Fruit fly (Drosophila melanogaster) whole organism, embryonic: ENCODE data around the gene frtz.

Experiments
- Adf1 ChIP-seq: fragments of 200-800 bp; sonication (Bioruptor generic); IDR thresholded peaks from 2 replicates; pipeline ENCODE4 v1.3.6; 2022; ENCODE audit warnings: missing biosample characterization, missing genetic modification characterization
- B-H2 ChIP-seq: fragments of 200-800 bp; sonication (Bioruptor generic); optimal IDR thresholded peaks from 2 replicates; lab custom pipeline; 2018; ENCODE audit warnings: missing biosample characterization, mild to moderate bottlenecking, missing genetic modification characterization
- BEAF-32 ChIP-seq: fragments of 200-800 bp; sonication (Bioruptor generic); optimal IDR thresholded peaks from 3 replicates; lab custom pipeline; 2017; ENCODE audit warnings: missing biosample characterization, missing genetic modification characterization, mild to moderate bottlenecking, moderate library complexity, missing genetic modification reagents
- CG11456 ChIP-seq: fragments of 200-800 bp; sonication (Bioruptor generic); IDR thresholded peaks from 3 replicates; pipeline ENCODE4 v1.3.6; 2022; ENCODE audit warnings: missing biosample characterization, missing genetic modification characterization
- CG11504 ChIP-seq: fragments of 200-800 bp; sonication (Bioruptor generic); optimal IDR thresholded peaks from 3 replicates; lab custom pipeline; 2019; ENCODE audit warnings: missing biosample characterization, mild to moderate bottlenecking, missing genetic modification characterization, moderate library complexity
- CG12659 ChIP-seq: fragments of 200-800 bp; sonication (Bioruptor generic); optimal IDR thresholded peaks from 3 replicates; lab custom pipeline; 2017; ENCODE audit warnings: mild to moderate bottlenecking, missing biosample characterization, missing genetic modification reagents, missing genetic modification characterization
- CG12744 ChIP-seq: fragments of 200-800 bp; sonication (Bioruptor generic); optimal IDR thresholded peaks from 2 replicates; lab custom pipeline; 2016; ENCODE audit warnings: missing biosample characterization, missing genetic modification characterization
- CG13296 ChIP-seq: fragments of 200-800 bp; sonication (Bioruptor generic); optimal IDR thresholded peaks from 3 replicates; lab custom pipeline; 2018; ENCODE audit warnings: missing biosample characterization, mild to moderate bottlenecking, missing genetic modification characterization
- CG13624 ChIP-seq: fragments of 200-800 bp; sonication (Bioruptor generic); optimal IDR thresholded peaks from 2 replicates; lab custom pipeline; 2016; ENCODE audit warnings: missing biosample characterization, missing genetic modification characterization
- CG15601 ChIP-seq: fragments of 200-800 bp; sonication (Bioruptor generic); optimal IDR thresholded peaks from 3 replicates; lab custom pipeline; 2019; ENCODE audit warnings: missing biosample characterization, mild to moderate bottlenecking, missing genetic modification characterization, moderate library complexity
- CG17829 ChIP-seq: fragments of 200-800 bp; optimal IDR thresholded peaks from 2 replicates; lab custom pipeline; 2019; ENCODE audit warnings: missing biosample characterization, mild to moderate bottlenecking, missing genetic modification characterization, moderate library complexity
- CG3281 ChIP-seq: fragments of 200-800 bp; sonication (Bioruptor generic); optimal IDR thresholded peaks from 3 replicates; lab custom pipeline; 2017; ENCODE audit warnings: missing biosample characterization, mild to moderate bottlenecking, missing genetic modification characterization
- CG34422 ChIP-seq: fragments of 200-800 bp; sonication (Bioruptor generic); IDR thresholded peaks from 3 replicates; pipeline ENCODE4 v1.3.6; 2022; ENCODE audit warnings: missing biosample characterization, missing genetic modification characterization
- CG4360 ChIP-seq: fragments of 200-800 bp; sonication (Bioruptor generic); IDR thresholded peaks from 2 replicates; pipeline ENCODE4 v1.3.6; 2022; ENCODE audit warnings: missing biosample characterization, missing genetic modification characterization
- CG4617 ChIP-seq: fragments of 200-800 bp; sonication (Bioruptor generic); optimal IDR thresholded peaks from 3 replicates; lab custom pipeline; 2016; ENCODE audit warnings: missing biosample characterization, missing genetic modification characterization, borderline replicate concordance
- CG4854 ChIP-seq: fragments of 200-800 bp; sonication (Bioruptor generic); optimal IDR thresholded peaks from 2 replicates; lab custom pipeline; 2016; ENCODE audit warnings: missing biosample characterization, missing genetic modification characterization, inconsistent platforms
- CG6654 ChIP-seq: fragments of 200-800 bp; sonication (Bioruptor generic); optimal IDR thresholded peaks from 2 replicates; lab custom pipeline; 2017; ENCODE audit warnings: missing biosample characterization, mild to moderate bottlenecking, missing genetic modification characterization
- CG7556 ChIP-seq: fragments of 200-800 bp; sonication (Bioruptor generic); optimal IDR thresholded peaks from 2 replicates; lab custom pipeline; 2017; ENCODE audit warnings: missing biosample characterization, mild to moderate bottlenecking, missing genetic modification characterization
- CG9797 ChIP-seq: fragments of 200-800 bp; sonication (Bioruptor generic); optimal IDR thresholded peaks from 3 replicates; lab custom pipeline; 2018; ENCODE audit warnings: missing biosample characterization, mild to moderate bottlenecking, missing genetic modification characterization
- ERR ChIP-seq: fragments of 200-800 bp; sonication (Bioruptor generic); optimal IDR thresholded peaks from 2 replicates; lab custom pipeline; 2016; ENCODE audit warnings: missing biosample characterization, missing genetic modification characterization
- HmgD ChIP-seq: fragments of 200-800 bp; sonication (Bioruptor generic); optimal IDR thresholded peaks from 3 replicates; lab custom pipeline; 2016; ENCODE audit warnings: missing biosample characterization, missing genetic modification characterization
- Hmr ChIP-seq: fragments of 200-800 bp; sonication (Bioruptor generic); optimal IDR thresholded peaks from 3 replicates; lab custom pipeline; 2017; ENCODE audit warnings: mild to moderate bottlenecking, missing biosample characterization, missing genetic modification reagents, missing genetic modification characterization
- Lhr ChIP-seq: fragments of 200-800 bp; sonication (Bioruptor generic); optimal IDR thresholded peaks from 3 replicates; lab custom pipeline; 2017; ENCODE audit warnings: mild to moderate bottlenecking, missing biosample characterization, missing genetic modification reagents, missing genetic modification characterization
- MBD-R2 ChIP-seq: fragments of 200-800 bp; sonication (Bioruptor generic); IDR thresholded peaks from 2 replicates; pipeline ENCODE4 v1.3.6; 2022; ENCODE audit warnings: missing biosample characterization, missing genetic modification characterization
- Meics ChIP-seq: fragments of 200-800 bp; sonication (Bioruptor generic); optimal IDR thresholded peaks from 2 replicates; lab custom pipeline; 2017; ENCODE audit warnings: missing biosample characterization, mild to moderate bottlenecking, missing genetic modification characterization
- NC2β ChIP-seq: fragments of 200-800 bp; sonication (Bioruptor generic); optimal IDR thresholded peaks from 2 replicates; lab custom pipeline; 2016; ENCODE audit warnings: missing biosample characterization, missing genetic modification characterization
- Opbp ChIP-seq: fragments of 200-800 bp; sonication (Bioruptor generic); IDR thresholded peaks from 3 replicates; pipeline ENCODE4 v1.3.6; 2022; ENCODE audit warnings: missing biosample characterization, missing genetic modification characterization; ENCODE audit not compliant: partially characterized antibody
- PHDP ChIP-seq: fragments of 200-800 bp; sonication (Bioruptor generic); optimal IDR thresholded peaks from 3 replicates; lab custom pipeline; 2018; ENCODE audit warnings: missing biosample characterization, mild to moderate bottlenecking, missing genetic modification characterization, moderate library complexity
- Rfx ChIP-seq: fragments of 200-800 bp; sonication (Bioruptor generic); IDR thresholded peaks from 2 replicates; pipeline ENCODE4 v1.3.6; 2022; ENCODE audit warnings: missing biosample characterization, missing genetic modification characterization
- Scr ChIP-seq: fragments of 200-800 bp; sonication (Bioruptor generic); IDR thresholded peaks from 2 replicates; pipeline ENCODE4 v1.3.6; 2022; ENCODE audit warnings: missing biosample characterization, missing genetic modification characterization; ENCODE audit not compliant: partially characterized antibody
- Xbp1 ChIP-seq: fragments of 200-800 bp; sonication (Bioruptor generic); optimal IDR thresholded peaks from 3 replicates; lab custom pipeline; 2016; ENCODE audit warnings: missing biosample characterization, mild to moderate bottlenecking, missing genetic modification characterization
- aop ChIP-seq: fragments of 200-800 bp; sonication (Bioruptor generic); IDR thresholded peaks from 2 replicates; pipeline ENCODE4 v1.3.6; 2022; ENCODE audit warnings: missing biosample characterization, missing genetic modification characterization
- ara ChIP-seq: fragments of 200-800 bp; sonication (Bioruptor generic); IDR thresholded peaks from 2 replicates; pipeline ENCODE4 v1.3.6; 2022; ENCODE audit warnings: missing biosample characterization, missing genetic modification characterization
- az2 ChIP-seq: fragments of 200-800 bp; sonication (Bioruptor generic); optimal IDR thresholded peaks from 3 replicates; lab custom pipeline; 2016; ENCODE audit warnings: missing biosample characterization, missing genetic modification characterization
- caup ChIP-seq: fragments of 200-800 bp; sonication (Bioruptor generic); optimal IDR thresholded peaks from 3 replicates; lab custom pipeline; 2017; ENCODE audit warnings: missing biosample characterization, mild to moderate bottlenecking, missing genetic modification characterization, moderate library complexity; ENCODE audit not compliant: severe bottlenecking
- cg ChIP-seq: fragments of 200-800 bp; sonication (Bioruptor generic); optimal IDR thresholded peaks from 3 replicates; lab custom pipeline; 2019; ENCODE audit warnings: missing biosample characterization, mild to moderate bottlenecking, missing genetic modification characterization, moderate library complexity
- cwo ChIP-seq: fragments of 200-800 bp; sonication (Bioruptor generic); optimal IDR thresholded peaks from 3 replicates; lab custom pipeline; 2017; ENCODE audit warnings: missing biosample characterization, missing genetic modification characterization, mild to moderate bottlenecking, moderate library complexity, missing genetic modification reagents
- dysf ChIP-seq: fragments of 200-800 bp; sonication (Bioruptor generic); IDR thresholded peaks from 3 replicates; pipeline ENCODE4 v1.3.6; 2022; ENCODE audit warnings: missing biosample characterization, missing genetic modification characterization
- fu2 ChIP-seq: fragments of 200-800 bp; sonication (Bioruptor generic); optimal IDR thresholded peaks from 2 replicates; lab custom pipeline; 2016; ENCODE audit warnings: missing biosample characterization, missing genetic modification characterization
- grau ChIP-seq: fragments of 200-800 bp; optimal IDR thresholded peaks from 3 replicates; lab custom pipeline; 2019; ENCODE audit warnings: missing biosample characterization, mild to moderate bottlenecking, missing genetic modification characterization, moderate library complexity
- lmd ChIP-seq: fragments of 200-800 bp; sonication (Bioruptor generic); IDR thresholded peaks from 2 replicates; pipeline ENCODE4 v1.3.6; 2022; ENCODE audit warnings: missing biosample characterization, missing genetic modification characterization
- pb ChIP-seq: fragments of 200-800 bp; sonication (Bioruptor generic); optimal IDR thresholded peaks from 3 replicates; lab custom pipeline; 2016; ENCODE audit warnings: missing biosample characterization, missing genetic modification characterization
- pita ChIP-seq: fragments of 200-800 bp; sonication (Bioruptor generic); optimal IDR thresholded peaks from 2 replicates; lab custom pipeline; 2017; ENCODE audit warnings: missing biosample characterization, mild to moderate bottlenecking, missing genetic modification characterization
- psq ChIP-seq: fragments of 200-800 bp; sonication (Bioruptor generic); optimal IDR thresholded peaks from 2 replicates; lab custom pipeline; 2017; ENCODE audit warnings: missing biosample characterization, missing genetic modification characterization
- pzg ChIP-seq: fragments of 200-800 bp; sonication (Bioruptor generic); optimal IDR thresholded peaks from 3 replicates; lab custom pipeline; 2018; ENCODE audit warnings: missing biosample characterization, mild to moderate bottlenecking, missing genetic modification characterization, moderate library complexity
- so ChIP-seq: fragments of 200-800 bp; sonication (Bioruptor generic); IDR thresholded peaks from 3 replicates; pipeline ENCODE4 v1.3.6; 2022; ENCODE audit warnings: missing biosample characterization, missing genetic modification characterization
- stc ChIP-seq: fragments of 200-800 bp; sonication (Bioruptor generic); IDR thresholded peaks from 2 replicates; pipeline ENCODE4 v1.3.6; 2022; ENCODE audit warnings: missing biosample characterization, missing genetic modification characterization
- trem ChIP-seq: fragments of 200-800 bp; optimal IDR thresholded peaks from 3 replicates; lab custom pipeline; 2019; ENCODE audit warnings: missing biosample characterization, mild to moderate bottlenecking, missing genetic modification characterization, moderate library complexity
- unc-4 ChIP-seq: fragments of 200-800 bp; sonication (Bioruptor generic); IDR thresholded peaks from 2 replicates; pipeline ENCODE4 v1.3.6; 2022; ENCODE audit warnings: missing biosample characterization, missing genetic modification characterization; ENCODE audit not compliant: partially characterized antibody

The frtz gene

DNA sequence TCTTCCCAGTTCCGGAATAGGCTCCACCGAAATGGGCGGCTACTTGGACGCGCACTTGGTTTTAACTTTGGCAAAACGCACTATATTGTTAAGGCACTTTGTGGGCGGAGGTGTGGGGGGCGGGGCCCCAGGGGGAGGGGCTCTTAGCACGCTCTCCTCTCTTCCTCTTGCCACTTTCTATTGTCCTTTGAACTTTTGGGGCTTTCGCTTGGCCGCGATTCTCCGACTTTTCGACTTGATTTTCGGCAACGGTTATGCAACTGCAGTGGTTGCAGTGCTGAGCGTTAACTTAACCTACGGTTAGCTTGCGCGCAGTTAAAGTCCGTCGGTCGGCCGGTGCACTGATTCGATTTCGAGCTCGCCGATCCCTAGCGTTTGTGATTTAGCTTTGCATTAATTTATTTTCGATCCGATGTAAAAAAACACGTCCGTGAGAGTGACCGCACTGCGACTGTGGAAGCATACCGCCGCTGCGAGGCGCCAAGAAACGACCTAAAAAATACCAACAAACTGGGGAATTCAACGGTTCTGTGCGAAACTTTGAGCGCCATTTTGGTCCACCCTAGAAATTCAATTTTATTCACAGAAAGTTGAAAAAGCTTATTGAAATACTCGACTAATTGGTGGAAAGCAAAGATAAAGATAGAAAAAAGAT is 8.4 kb upstream of the frtz start, which contains the start of gene Rim2:
TSS of gene Rim2 (minus strand) at position 452 of the 655 bp plus-strand sequence.
- peak; percentile 15 for TF ChIP-seq B-H2
- TF ChIP-seq CG13624 (GFP tag; lab: Kevin White, UChicago) = peak; percentile 31
- peak; percentile 50 for TF ChIP-seq unc-4 (GFP tag; lab: Robert Waterston, UW)
- no peak for TF ChIP-seq pb (GFP tag; lab: Kevin White, UChicago)
- peak; percentile 86 for TF ChIP-seq Lhr (GFP tag; lab: Kevin White, UChicago)
- TF ChIP-seq Opbp (GFP tag; lab: Robert Waterston, UW) = peak; percentile 47; the same call in 1 of the 3 replicates
- TF ChIP-seq BEAF-32 (GFP tag; lab: Kevin White, UChicago) = peak; percentile 57
- peak; percentile 13 for TF ChIP-seq Meics (GFP tag; lab: Kevin White, UChicago)
- TF ChIP-seq CG4360 (GFP tag; lab: Robert Waterston, UW) = peak; percentile 22; the same call in 1 of the 2 replicates
- TF ChIP-seq az2 (GFP tag; lab: Kevin White, UChicago) = no peak
- no peak for TF ChIP-seq CG12744 (GFP tag; lab: Kevin White, UChicago)
- TF ChIP-seq CG11456 (GFP tag; lab: Robert Waterston, UW) = no peak
- TF ChIP-seq MBD-R2 (GFP tag; lab: Robert Waterston, UW) = peak; percentile 64
- no peak for TF ChIP-seq cg (GFP tag; lab: Kevin White, UChicago)
- TF ChIP-seq CG12659 (GFP tag; lab: Kevin White, UChicago) = peak; percentile 72
- TF ChIP-seq lmd = no peak
- TF ChIP-seq psq (GFP tag; lab: Kevin White, UChicago) = no peak
- TF ChIP-seq Scr (GFP tag; lab: Robert Waterston, UW) = peak; percentile 36; the same call in 1 of the 2 replicates
- TF ChIP-seq cwo (GFP tag; lab: Kevin White, UChicago) = no peak
- no peak for TF ChIP-seq CG6654 (GFP tag; lab: Kevin White, UChicago)
- peak; percentile 41 for TF ChIP-seq CG13296 (GFP tag; lab: Kevin White, UChicago)
- peak; percentile 17 for TF ChIP-seq CG3281 (GFP tag; lab: Kevin White, UChicago)
- peak; percentile 4 for TF ChIP-seq caup
- TF ChIP-seq so (GFP tag; lab: Robert Waterston, UW) = peak; percentile 13; the same call in 1 of the 3 replicates
- peak; percentile 24 for TF ChIP-seq Xbp1
- peak; percentile 93 for TF ChIP-seq CG9797 (GFP tag; lab: Kevin White, UChicago)
- 0 out of 2 replicates have a peak, but pooled peaks have one; percentile 8 for TF ChIP-seq Adf1 (GFP tag; lab: Robert Waterston, UW)
- TF ChIP-seq trem (tag; lab: Kevin White, UChicago) = peak; percentile 31
- TF ChIP-seq CG4617 (GFP tag; lab: Kevin White, UChicago) = peak; percentile 77
- peak; percentile 37 for TF ChIP-seq CG17829 (tag; lab: Kevin White, UChicago)
- peak; percentile 1 for TF ChIP-seq CG4854 (GFP tag; lab: Kevin White, UChicago)
- TF ChIP-seq aop (GFP tag; lab: Robert Waterston, UW) = no peak
- peak; percentile 98 for TF ChIP-seq CG15601 (tag; lab: Kevin White, UChicago)
- peak; percentile 19 for TF ChIP-seq grau (tag; lab: Kevin White, UChicago)
- peak; percentile 6 for TF ChIP-seq PHDP (tag; lab: Kevin White, UChicago)
- TF ChIP-seq Hmr (GFP tag; lab: Kevin White, UChicago) = peak; percentile 78
- peak; percentile 96 for TF ChIP-seq pzg
- peak; percentile 15 for TF ChIP-seq NC2β
- TF ChIP-seq CG34422 (GFP tag; lab: Robert Waterston, UW) = 0 out of 3 replicates have a peak, but pooled peaks have one; percentile 6
- TF ChIP-seq Rfx (GFP tag; lab: Robert Waterston, UW) = peak; percentile 50; the same call in 1 of the 2 replicates
- TF ChIP-seq ERR = peak; percentile 61
- TF ChIP-seq pita (GFP tag; lab: Kevin White, UChicago) = peak; percentile 44
- peak; percentile 41 for TF ChIP-seq CG11504
- 0 out of 2 replicates have a peak, but pooled peaks have one; percentile 23 for TF ChIP-seq stc (GFP tag; lab: Robert Waterston, UW)
- no peak for TF ChIP-seq CG7556 (GFP tag; lab: Kevin White, UChicago)
- peak; percentile 60 for TF ChIP-seq HmgD (GFP tag; lab: Kevin White, UChicago)
- no peak for TF ChIP-seq fu2 (GFP tag; lab: Kevin White, UChicago)
- no peak for TF ChIP-seq ara (GFP tag; lab: Robert Waterston, UW)
- no peak for TF ChIP-seq dysf (GFP tag; lab: Robert Waterston, UW)
